Worm (Caenorhabditis elegans): ENCODE measurements around the gene Y41C4A.6.

Gene Y41C4A.6

DNA sequence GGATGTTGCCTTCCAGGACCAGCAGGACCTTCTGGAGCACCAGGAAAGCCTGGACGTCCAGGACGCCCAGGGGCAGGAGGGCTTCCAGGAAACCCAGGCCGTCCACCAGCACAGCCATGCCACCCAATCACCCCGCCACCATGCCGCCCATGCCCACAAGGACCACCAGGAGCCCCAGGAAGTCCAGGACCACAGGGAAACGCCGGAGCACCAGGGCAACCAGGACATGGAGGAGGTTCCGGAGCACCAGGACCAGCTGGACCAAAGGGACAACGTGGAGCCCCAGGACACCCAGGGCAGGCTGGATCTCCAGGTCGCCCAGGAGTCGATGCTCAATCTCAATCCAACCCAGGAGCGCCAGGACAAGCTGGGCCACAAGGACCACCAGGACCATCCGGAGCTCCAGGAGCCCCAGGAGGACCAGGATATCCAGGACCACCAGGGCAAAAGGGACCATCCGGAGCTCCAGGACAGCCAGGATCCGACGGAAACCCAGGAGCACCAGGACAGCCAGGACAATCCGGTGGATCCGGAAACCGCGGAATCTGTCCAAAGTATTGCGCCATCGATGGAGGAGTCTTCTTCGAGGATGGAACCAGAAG, 8.1 kb downstream of the Y41C4A.6 start:
- no peak for TF ChIP-seq flt-1 (GFP tag; IDR thresholded peaks at IDR 0.05)
- TF ChIP-seq hmbx-1 (tag; optimal IDR thresholded peaks at IDR 0.05), result no peak
- TF ChIP-seq hnd-1 (tag; optimal IDR thresholded peaks at IDR 0.05), result no peak
- no peak for TF ChIP-seq ceh-36 (tag; optimal IDR thresholded peaks at IDR 0.05)
- TF ChIP-seq tbx-37 (GFP tag; conservative IDR thresholded peaks at IDR 0.05), result no peak
- TF ChIP-seq pes-1 (GFP tag; IDR thresholded peaks at IDR 0.05), result no peak
- no peak for TF ChIP-seq tra-4 (tag; optimal IDR thresholded peaks at IDR 0.05)
- TF ChIP-seq ama-1 (optimal IDR thresholded peaks at IDR 0.05), result no peak
- no peak for TF ChIP-seq ceh-13 (GFP tag; optimal IDR thresholded peaks at IDR 0.05)
- no peak for TF ChIP-seq ets-7 (tag; optimal IDR thresholded peaks at IDR 0.05)
- TF ChIP-seq aly-1 (tag; optimal IDR thresholded peaks at IDR 0.05), result no peak
- no peak for TF ChIP-seq B0310.2 (tag; optimal IDR thresholded peaks at IDR 0.05)
- TF ChIP-seq sea-1 (GFP tag; conservative IDR thresholded peaks at IDR 0.05), result no peak

DNA sequence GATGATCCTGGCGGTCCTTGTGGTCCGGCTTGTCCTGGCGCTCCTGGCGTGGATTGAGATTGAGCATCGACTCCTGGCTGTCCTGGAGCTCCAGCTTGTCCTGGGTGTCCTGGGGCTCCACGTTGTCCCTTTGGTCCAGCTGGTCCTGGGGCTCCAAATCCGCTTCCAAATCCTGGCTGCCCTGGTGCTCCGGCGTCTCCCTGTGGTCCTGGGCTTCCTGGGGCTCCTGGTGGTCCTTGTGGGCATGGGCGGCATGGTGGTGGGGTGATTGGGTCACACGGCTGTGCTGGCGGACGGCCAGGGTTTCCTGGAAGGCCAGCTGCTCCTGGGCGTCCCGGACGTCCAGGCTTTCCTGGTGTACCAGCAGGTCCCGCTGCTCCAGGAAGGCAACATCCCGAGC, 9.6 kb downstream of the Y41C4A.6 start:
- TF ChIP-seq hmg-4 (GFP tag; optimal IDR thresholded peaks at IDR 0.05) (no peak), hnd-1 (tag; optimal IDR thresholded peaks at IDR 0.05) (no peak), B0310.2 (tag; optimal IDR thresholded peaks at IDR 0.05) (no peak), ama-1 (optimal IDR thresholded peaks at IDR 0.05) (no peak), tbx-11 (GFP tag; IDR thresholded peaks at IDR 0.05) (no peak), ceh-36 (tag; optimal IDR thresholded peaks at IDR 0.05) (no peak), pes-1 (GFP tag; IDR thresholded peaks at IDR 0.05) (no peak), ets-7 (tag; optimal IDR thresholded peaks at IDR 0.05) (no peak), ceh-13 (GFP tag; optimal IDR thresholded peaks at IDR 0.05) (no peak), tbx-37 (GFP tag; conservative IDR thresholded peaks at IDR 0.05) (no peak)

DNA sequence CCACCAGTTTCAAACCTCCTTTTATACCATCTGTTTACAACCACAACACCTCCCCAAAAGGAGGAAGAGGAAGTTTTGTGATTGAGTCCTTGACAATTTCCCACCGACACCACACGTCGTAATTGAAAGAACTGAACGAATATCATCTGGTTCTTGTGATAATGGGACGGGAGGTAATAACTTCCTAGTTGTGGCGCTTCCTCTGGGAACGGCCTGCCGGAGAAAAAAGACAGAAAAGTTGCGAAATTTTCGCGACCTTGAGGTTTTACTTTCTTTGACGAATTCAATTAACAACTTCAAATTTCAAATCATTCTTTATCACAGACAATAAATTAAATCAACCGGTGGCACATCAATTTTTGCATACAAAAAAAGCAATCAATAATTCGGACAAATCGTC, 10.3 kb downstream of the Y41C4A.6 start, which contains the start of gene col-96:
Gene col-96 (minus strand): TSS at position 101 of the 400 bp plus-strand sequence.
- TF ChIP-seq hnd-1 (tag; optimal IDR thresholded peaks at IDR 0.05) (no peak), tbx-37 (GFP tag; conservative IDR thresholded peaks at IDR 0.05) (no peak), ceh-13 (GFP tag; optimal IDR thresholded peaks at IDR 0.05) (no peak), sea-1 (GFP tag; conservative IDR thresholded peaks at IDR 0.05) (no peak), pes-1 (GFP tag; IDR thresholded peaks at IDR 0.05) (no peak), tra-4 (tag; optimal IDR thresholded peaks at IDR 0.05) (no peak), aly-1 (tag; optimal IDR thresholded peaks at IDR 0.05) (no peak), ceh-36 (tag; optimal IDR thresholded peaks at IDR 0.05) (no peak), F13C5.2 (tag; optimal IDR thresholded peaks at IDR 0.05) (no peak)

DNA sequence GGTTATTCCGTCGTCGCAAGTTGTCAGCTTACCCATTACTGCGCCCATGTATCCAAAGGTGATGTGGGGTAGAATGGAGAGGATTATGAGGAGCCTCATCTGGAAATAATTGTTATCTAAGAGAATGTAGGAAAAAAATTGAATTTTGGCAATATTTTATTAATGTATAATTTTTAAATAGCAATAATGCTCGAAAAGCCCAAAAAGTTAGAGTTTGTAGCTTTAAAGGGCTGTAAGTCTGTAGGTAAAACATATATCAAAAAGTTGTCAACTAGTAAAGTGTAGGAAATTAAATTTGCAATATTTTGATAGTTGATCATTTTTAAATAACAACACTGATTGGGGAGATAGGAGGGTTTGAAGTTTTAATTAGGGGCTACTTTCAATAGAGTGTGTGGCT, 12.3 kb downstream of the Y41C4A.6 start, which contains the start of gene Y41C4A.8:
Gene Y41C4A.8 (minus strand): TSS at position 101 of the 400 bp plus-strand sequence.
- TF ChIP-seq ceh-36 (tag; optimal IDR thresholded peaks at IDR 0.05), result no peak
- no peak for TF ChIP-seq tra-4 (tag; optimal IDR thresholded peaks at IDR 0.05)
- TF ChIP-seq hnd-1 (tag; optimal IDR thresholded peaks at IDR 0.05), result no peak
- no peak for TF ChIP-seq ets-7 (tag; optimal IDR thresholded peaks at IDR 0.05)
- TF ChIP-seq hmbx-1 (tag; optimal IDR thresholded peaks at IDR 0.05), result no peak
- TF ChIP-seq pes-1 (GFP tag; IDR thresholded peaks at IDR 0.05), result no peak
- no peak for TF ChIP-seq aly-1 (tag; optimal IDR thresholded peaks at IDR 0.05)
- no peak for TF ChIP-seq tbx-37 (GFP tag; conservative IDR thresholded peaks at IDR 0.05)
- no peak for TF ChIP-seq flt-1 (GFP tag; IDR thresholded peaks at IDR 0.05)
- TF ChIP-seq scrt-1 (GFP tag; IDR thresholded peaks at IDR 0.05), result no peak
- TF ChIP-seq tbx-11 (GFP tag; IDR thresholded peaks at IDR 0.05), result no peak
- TF ChIP-seq hmg-4 (GFP tag; optimal IDR thresholded peaks at IDR 0.05), result no peak
- TF ChIP-seq ceh-13 (GFP tag; optimal IDR thresholded peaks at IDR 0.05), result no peak

ce11 chrIII:11718548-11718947, 22.2 kb downstream of the Y41C4A.6 start, which contains the start of gene Y41C4A.9:
TSS of gene Y41C4A.9 (minus strand) at chrIII:11718645.
- no peak for TF ChIP-seq ceh-13 (GFP tag; optimal IDR thresholded peaks at IDR 0.05)
- no peak for TF ChIP-seq tbx-37 (GFP tag; conservative IDR thresholded peaks at IDR 0.05)
- no peak for TF ChIP-seq ceh-36 (tag; optimal IDR thresholded peaks at IDR 0.05)
- no peak for TF ChIP-seq hmg-4 (GFP tag; optimal IDR thresholded peaks at IDR 0.05)
- TF ChIP-seq ama-1 (optimal IDR thresholded peaks at IDR 0.05), result no peak
- TF ChIP-seq tra-4 (tag; optimal IDR thresholded peaks at IDR 0.05), result no peak
- no peak for TF ChIP-seq tbx-11 (GFP tag; IDR thresholded peaks at IDR 0.05)
- no peak for TF ChIP-seq hnd-1 (tag; optimal IDR thresholded peaks at IDR 0.05)
- TF ChIP-seq pes-1 (GFP tag; IDR thresholded peaks at IDR 0.05), result no peak
- TF ChIP-seq ets-7 (tag; optimal IDR thresholded peaks at IDR 0.05), result no peak
- no peak for TF ChIP-seq flt-1 (GFP tag; IDR thresholded peaks at IDR 0.05)
- no peak for TF ChIP-seq aly-1 (tag; optimal IDR thresholded peaks at IDR 0.05)
- no peak for TF ChIP-seq scrt-1 (GFP tag; IDR thresholded peaks at IDR 0.05)
- TF ChIP-seq sea-1 (GFP tag; conservative IDR thresholded peaks at IDR 0.05), result no peak
- TF ChIP-seq hmbx-1 (tag; optimal IDR thresholded peaks at IDR 0.05), result no peak
- no peak for TF ChIP-seq B0310.2 (tag; optimal IDR thresholded peaks at IDR 0.05)
- no peak for TF ChIP-seq F13C5.2 (tag; optimal IDR thresholded peaks at IDR 0.05)

- TF ChIP-seq F13C5.2 (tag; optimal IDR thresholded peaks at IDR 0.05) (no peak), ceh-36 (tag; optimal IDR thresholded peaks at IDR 0.05) (no peak), hmbx-1 (tag; optimal IDR thresholded peaks at IDR 0.05) (no peak), flt-1 (GFP tag; IDR thresholded peaks at IDR 0.05) (no peak), sea-1 (GFP tag; conservative IDR thresholded peaks at IDR 0.05) (no peak), tbx-11 (GFP tag; IDR thresholded peaks at IDR 0.05) (no peak), ama-1 (optimal IDR thresholded peaks at IDR 0.05) (no peak), ceh-13 (GFP tag; optimal IDR thresholded peaks at IDR 0.05) (no peak), B0310.2 (tag; optimal IDR thresholded peaks at IDR 0.05) (no peak), aly-1 (tag; optimal IDR thresholded peaks at IDR 0.05) (no peak)
Measured at ce11 chrIII:11719400-11719875, 23.1 kb downstream of the Y41C4A.6 start, which contains the start of the genes elb-1 and Y41C4A.11. TSS of gene elb-1 (minus strand) at chrIII:11719450. TSS of gene Y41C4A.11 (plus strand) at chrIII:11719860.

DNA sequence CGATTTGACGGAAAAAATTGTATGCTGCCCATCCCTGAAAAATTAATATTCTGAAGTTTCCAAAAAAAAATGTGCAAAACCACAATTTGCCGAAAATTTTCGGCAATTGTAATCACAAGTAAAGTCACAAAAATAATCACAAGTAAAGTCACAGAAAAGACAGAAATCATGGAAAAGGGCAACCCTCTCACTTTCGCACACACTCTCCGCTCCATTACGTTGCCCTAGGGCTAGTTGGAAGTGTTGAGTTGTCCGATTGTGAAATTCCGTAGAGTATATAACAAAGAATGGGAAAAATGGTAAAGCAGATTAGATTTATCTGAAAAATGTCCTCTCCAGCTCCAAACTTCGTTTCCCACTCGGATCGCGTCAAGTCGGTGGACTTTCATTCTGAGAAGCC, 25.0 kb downstream of the Y41C4A.6 start, which contains the start of gene Y41C4A.32:
Gene Y41C4A.32 (plus strand): TSS at position 302 of the 400 bp plus-strand sequence.
- no peak for TF ChIP-seq ets-7 (tag; optimal IDR thresholded peaks at IDR 0.05)
- no peak for TF ChIP-seq F13C5.2 (tag; optimal IDR thresholded peaks at IDR 0.05)
- no peak for TF ChIP-seq tra-4 (tag; optimal IDR thresholded peaks at IDR 0.05)
- no peak for TF ChIP-seq tbx-37 (GFP tag; conservative IDR thresholded peaks at IDR 0.05)
- no peak for TF ChIP-seq hnd-1 (tag; optimal IDR thresholded peaks at IDR 0.05)
- no peak for TF ChIP-seq flt-1 (GFP tag; IDR thresholded peaks at IDR 0.05)
- no peak for TF ChIP-seq pes-1 (GFP tag; IDR thresholded peaks at IDR 0.05)
- TF ChIP-seq ceh-36 (tag; optimal IDR thresholded peaks at IDR 0.05), result no peak
- TF ChIP-seq hmg-4 (GFP tag; optimal IDR thresholded peaks at IDR 0.05), result no peak
- TF ChIP-seq sea-1 (GFP tag; conservative IDR thresholded peaks at IDR 0.05), result no peak
- TF ChIP-seq ama-1 (optimal IDR thresholded peaks at IDR 0.05), result no peak
- no peak for TF ChIP-seq scrt-1 (GFP tag; IDR thresholded peaks at IDR 0.05)
